Fruit fly (Drosophila melanogaster): ENCODE data around the gene Pcyt2.
A peak's percentile ranks its signal among the peaks of the same experiment; 100 is the strongest.

Gene Pcyt2

dm6 chr3L:1553193-1553592 lies at the start of gene Pcyt2:
TSS of gene Pcyt2 (plus strand) at chr3L:1553493.
- TF ChIP-seq grau (tag; optimal IDR thresholded peaks at IDR 0.05) (no peak), cwo (GFP tag; optimal IDR thresholded peaks at IDR 0.05) (peak; percentile 37)

- TF ChIP-seq Six4 (GFP tag; optimal IDR thresholded peaks at IDR 0.05) (peak; percentile 68), CG12236 (GFP tag; optimal IDR thresholded peaks at IDR 0.05) (peak; percentile 60), sqz (GFP tag; optimal IDR thresholded peaks at IDR 0.05) (peak; percentile 31), vnd (GFP tag; IDR thresholded peaks at IDR 0.05; ENCODE audit: partially characterized antibody) (no peak), H2.0 (GFP tag; IDR thresholded peaks at IDR 0.05) (0 out of 2 replicates have a peak, but pooled peaks have one; percentile 14), ssp (GFP tag; IDR thresholded peaks at IDR 0.05) (peak; percentile 41; the same call in 1 of the 2 replicates), Nf-YC (tag; optimal IDR thresholded peaks at IDR 0.05) (peak; percentile 58), jigr1 (GFP tag; IDR thresholded peaks at IDR 0.05) (0 out of 3 replicates have a peak, but pooled peaks have one; percentile 37), CG15601 (tag; optimal IDR thresholded peaks at IDR 0.05) (peak; percentile 82), CG11247 (GFP tag; IDR thresholded peaks at IDR 0.05) (no peak; the same call in 1 of the 2 replicates), Drgx (GFP tag; IDR thresholded peaks at IDR 0.05) (peak; percentile 79), CG17912 (GFP tag; optimal IDR thresholded peaks at IDR 0.05) (no peak), CG34224 (GFP tag; IDR thresholded peaks at IDR 0.05; ENCODE audit: partially characterized antibody) (no peak), CG15479 (GFP tag; optimal IDR thresholded peaks at IDR 0.05) (no peak), cas (GFP tag; IDR thresholded peaks at IDR 0.05) (no peak), grn (GFP tag; optimal IDR thresholded peaks at IDR 0.05) (no peak), Sin3A (optimal IDR thresholded peaks at IDR 0.05) (no peak), prd (optimal IDR thresholded peaks at IDR 0.05) (no peak), prd (GFP tag; IDR thresholded peaks at IDR 0.05) (peak; percentile 79), CG10274 (GFP tag; optimal IDR thresholded peaks at IDR 0.05) (peak; percentile 49), CG32772 (GFP tag; IDR thresholded peaks at IDR 0.05) (peak; percentile 40), sug (tag; optimal IDR thresholded peaks at IDR 0.05) (no peak), CG2199 (GFP tag; IDR thresholded peaks at IDR 0.05) (peak; percentile 76; the same call in 2 of the 3 replicates), CG1602 (GFP tag; optimal IDR thresholded peaks at IDR 0.05) (peak; percentile 53), knrl (GFP tag; IDR thresholded peaks at IDR 0.05; ENCODE audit: partially characterized antibody) (no peak), cad (GFP tag; optimal IDR thresholded peaks at IDR 0.05) (no peak), CG7987 (GFP tag; optimal IDR thresholded peaks at IDR 0.05) (no peak), eve (GFP tag; optimal IDR thresholded peaks at IDR 0.05) (no peak), tll (GFP tag; optimal IDR thresholded peaks at IDR 0.05) (no peak), salm (tag; optimal IDR thresholded peaks at IDR 0.05) (peak; percentile 55), CG9817 (tag; optimal IDR thresholded peaks at IDR 0.05) (peak; percentile 66), gsb (GFP tag; IDR thresholded peaks at IDR 0.05) (no peak), vfl (GFP tag; optimal IDR thresholded peaks at IDR 0.05) (no peak), Dp (GFP tag; optimal IDR thresholded peaks at IDR 0.05) (no peak), dmrt99B (tag; optimal IDR thresholded peaks at IDR 0.05) (peak; percentile 84), CG14441 (GFP tag; IDR thresholded peaks at IDR 0.05) (no peak; the same call in 1 of the 2 replicates), CTCF (GFP tag; optimal IDR thresholded peaks at IDR 0.05) (peak; percentile 25), CG10959 (GFP tag; IDR thresholded peaks at IDR 0.05) (peak; percentile 40; the same call in 1 of the 2 replicates), repo (GFP tag; optimal IDR thresholded peaks at IDR 0.05) (peak; percentile 43), CG3726 (GFP tag; IDR thresholded peaks at IDR 0.05) (no peak), CG5180 (GFP tag; optimal IDR thresholded peaks at IDR 0.05) (peak; percentile 62), tx (GFP tag; optimal IDR thresholded peaks at IDR 0.05) (peak; percentile 52), Hmr (GFP tag; optimal IDR thresholded peaks at IDR 0.05) (peak; percentile 50), CG17359 (tag; optimal IDR thresholded peaks at IDR 0.05) (peak; percentile 80), CG14965 (GFP tag; optimal IDR thresholded peaks at IDR 0.05; ENCODE audit: borderline replicate concordance) (no peak), slou (GFP tag; optimal IDR thresholded peaks at IDR 0.05) (no peak)
These were observed 37.3 kb upstream of the Pcyt2 start for dm6 chr3L:1515820-1516540.

Data from whole organism, embryonic.